Worm (Caenorhabditis elegans): ENCODE results near the gene Y39E4B.13.

The Y39E4B.13 gene

DNA sequence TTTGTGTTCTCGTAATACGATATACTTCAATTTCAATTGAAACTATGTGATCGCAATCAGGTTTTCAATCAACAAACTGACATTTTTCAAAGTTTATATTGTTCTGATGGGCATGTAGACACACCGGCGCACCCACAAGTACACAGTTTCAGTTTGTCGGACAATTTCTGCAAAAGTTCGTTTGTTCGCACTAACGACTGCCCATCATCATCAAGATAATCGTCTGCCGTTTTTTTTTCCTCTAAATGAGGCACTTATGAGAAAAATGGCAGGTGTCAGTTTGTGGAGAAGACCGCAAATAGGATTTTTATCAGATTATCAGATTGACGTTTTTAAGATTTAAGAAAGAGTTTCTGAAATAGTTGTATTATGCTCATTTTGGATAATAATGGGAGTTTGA is 24.1 kb upstream of the Y39E4B.13 start:
- TF ChIP-seq nhr-20 (tag; optimal IDR thresholded peaks at IDR 0.05) = no peak
- TF ChIP-seq fkh-10 (GFP tag; optimal IDR thresholded peaks at IDR 0.05) = no peak
- peak; percentile 40 for TF ChIP-seq dsc-1 (tag; optimal IDR thresholded peaks at IDR 0.05)

DNA sequence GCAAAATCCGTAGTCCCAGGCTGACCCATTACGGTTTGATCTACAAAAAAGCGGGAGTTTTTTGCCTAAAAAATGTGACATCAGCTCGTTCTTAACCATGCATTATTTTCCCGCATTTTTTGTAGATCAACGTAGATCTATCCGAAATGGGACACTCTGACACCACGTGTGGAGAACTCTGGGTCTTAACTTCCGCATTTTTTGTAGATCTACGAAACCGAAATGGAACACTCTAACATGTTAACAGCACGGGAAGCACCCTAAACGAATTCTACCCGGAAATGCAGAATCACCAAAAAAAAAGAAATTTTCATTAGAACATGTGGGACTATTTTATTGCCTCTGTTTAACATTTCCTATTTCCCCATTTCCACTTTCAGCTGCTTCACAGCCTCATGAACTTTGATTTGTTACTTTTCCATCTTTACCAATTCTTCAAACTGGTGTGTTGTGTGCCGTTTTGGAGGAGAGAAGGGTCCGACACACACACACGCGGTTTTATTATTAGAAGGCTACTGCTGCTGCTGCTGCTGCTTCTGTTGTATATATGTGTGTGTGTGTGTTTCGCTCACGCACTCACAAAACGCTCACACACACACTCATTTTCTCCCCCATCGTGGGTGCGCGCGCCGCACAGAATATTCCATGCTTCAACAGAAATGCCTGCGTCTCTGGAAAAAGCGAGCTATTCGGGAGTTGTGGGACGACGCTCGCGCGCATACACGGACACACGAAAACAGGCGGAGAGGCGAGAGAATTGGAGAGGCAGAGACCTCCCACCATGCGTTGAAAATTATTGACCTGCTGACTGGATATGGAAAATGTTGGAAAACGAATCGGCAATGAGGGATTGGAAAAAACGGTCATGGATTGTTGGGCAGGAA is 22.8 kb upstream of the Y39E4B.13 start:
- TF ChIP-seq zag-1 (tag; optimal IDR thresholded peaks at IDR 0.05) = peak; percentile 30
- TF ChIP-seq nhr-90 (tag; optimal IDR thresholded peaks at IDR 0.05; ENCODE audit: poor library complexity) = peak; percentile 65
- TF ChIP-seq lin-39 (tag; optimal IDR thresholded peaks at IDR 0.05) = no peak
- TF ChIP-seq pqm-1 (tag; optimal IDR thresholded peaks at IDR 0.05) = no peak
- TF ChIP-seq C04F5.9 (tag; optimal IDR thresholded peaks at IDR 0.05) = no peak
- TF ChIP-seq ceh-63 (GFP tag; optimal IDR thresholded peaks at IDR 0.05) = no peak
- peak; percentile 80 for TF ChIP-seq nhr-77 (tag; optimal IDR thresholded peaks at IDR 0.05)
- TF ChIP-seq efl-1 (optimal IDR thresholded peaks at IDR 0.05) = peak; percentile 63 to 74
- peak; percentile 40 to 82 for TF ChIP-seq efl-1 (GFP tag; optimal IDR thresholded peaks at IDR 0.05 in 1 of 2)
- peak; percentile 92 for TF ChIP-seq swsn-7 (tag; optimal IDR thresholded peaks at IDR 0.05)
- peak; percentile 68 for TF ChIP-seq irx-1 (tag; optimal IDR thresholded peaks at IDR 0.05)
- no peak for TF ChIP-seq mab-9 (GFP tag; IDR thresholded peaks at IDR 0.05)
- TF ChIP-seq pax-3 (tag; optimal IDR thresholded peaks at IDR 0.05) = peak; percentile 59
- no peak for TF ChIP-seq unc-62 (GFP tag; optimal IDR thresholded peaks at IDR 0.05)
- no peak for TF ChIP-seq nhr-28 (tag; optimal IDR thresholded peaks at IDR 0.05)
- no peak for TF ChIP-seq aly-2 (tag; optimal IDR thresholded peaks at IDR 0.05)
- TF ChIP-seq unc-98 (GFP tag; IDR thresholded peaks at IDR 0.05) = no peak
- no peak for TF ChIP-seq pag-3 (tag; optimal IDR thresholded peaks at IDR 0.05; ENCODE audit: borderline replicate concordance, insufficient read depth)
- TF ChIP-seq C16A3.4 (tag; optimal IDR thresholded peaks at IDR 0.05) = peak; percentile 62
- peak; percentile 29; the same call in 1 of the 2 replicates for TF ChIP-seq grh-1 (GFP tag; IDR thresholded peaks at IDR 0.05)
- peak; percentile 37 to 61 (median 44) for TF ChIP-seq dpl-1 (GFP tag; optimal IDR thresholded peaks at IDR 0.05)
- peak; percentile 93 for TF ChIP-seq nhr-71 (tag; optimal IDR thresholded peaks at IDR 0.05)
- peak in 1 of 2 experiments; percentile 70 for TF ChIP-seq egl-27 (tag; optimal IDR thresholded peaks at IDR 0.05)
- no peak for TF ChIP-seq ceh-90 (tag; optimal IDR thresholded peaks at IDR 0.05)
- TF ChIP-seq nhr-19 (GFP tag; conservative IDR thresholded peaks at IDR 0.05) = peak; percentile 50
- TF ChIP-seq nhr-237 (tag; optimal IDR thresholded peaks at IDR 0.05) = peak; percentile 64
- TF ChIP-seq jun-1 (tag; optimal IDR thresholded peaks at IDR 0.05) = peak; percentile 88
- TF ChIP-seq rnt-1 (tag; optimal IDR thresholded peaks at IDR 0.05) = peak; percentile 54
- no peak for TF ChIP-seq sptf-1 (tag; optimal IDR thresholded peaks at IDR 0.05)
- TF ChIP-seq ceh-82 (tag; optimal IDR thresholded peaks at IDR 0.05) = peak; percentile 75 to 90 (median 89)
- TF ChIP-seq lir-3 (tag; optimal IDR thresholded peaks at IDR 0.05; ENCODE audit: poor library complexity) = peak; percentile 73
- peak; percentile 39 for TF ChIP-seq fkh-4 (tag; optimal IDR thresholded peaks at IDR 0.05; ENCODE audit: borderline replicate concordance)
- TF ChIP-seq skn-1 (tag; optimal IDR thresholded peaks at IDR 0.05) = peak; percentile 87
- peak in 1 of 6 experiments; percentile 7 for TF ChIP-seq elt-3 (tag; optimal IDR thresholded peaks at IDR 0.05)
- no peak for TF ChIP-seq nhr-11 (tag; optimal IDR thresholded peaks at IDR 0.05)
- TF ChIP-seq aha-1 (tag; optimal IDR thresholded peaks at IDR 0.05) = no peak
- no peak for TF ChIP-seq sox-4 (tag; optimal IDR thresholded peaks at IDR 0.05)
- TF ChIP-seq mdl-1 (tag; optimal IDR thresholded peaks at IDR 0.05) = peak; percentile 51 to 93
- peak; percentile 89 for TF ChIP-seq mef-2 (tag; optimal IDR thresholded peaks at IDR 0.05)
- peak; percentile 80 for TF ChIP-seq egl-13 (tag; optimal IDR thresholded peaks at IDR 0.05)
- TF ChIP-seq ama-1 (optimal IDR thresholded peaks at IDR 0.05) = peak; percentile 49
- peak; percentile 82 for TF ChIP-seq nhr-85 (tag)
- peak; percentile 93 for TF ChIP-seq unc-86 (tag; optimal IDR thresholded peaks at IDR 0.05)
- peak; percentile 91 for TF ChIP-seq mep-1 (tag; optimal IDR thresholded peaks at IDR 0.05)
- TF ChIP-seq nhr-47 (tag; optimal IDR thresholded peaks at IDR 0.05) = peak; percentile 89
- TF ChIP-seq ztf-11 (tag; optimal IDR thresholded peaks at IDR 0.05) = peak in 1 of 2 experiments; percentile 83

Measured in whole organism, L1 larva.